Worm (Caenorhabditis elegans) whole organism, L4 larva: ENCODE results near the gene C14A4.9.

Experiments
- D1046.2 ChIP-seq: fragments of 200-800 bp; sonication (Bioruptor generic); IDR thresholded peaks from 2 replicates; pipeline ENCODE4 v1.3.6; 2022; ENCODE audit warnings: missing genetic modification characterization, missing compliant biosample characterization
- F26F4.8 ChIP-seq: fragments of 200-800 bp; sonication (Bioruptor generic); conservative IDR thresholded peaks from 2 replicates; pipeline ENCODE4 v1.3.6; 2022; ENCODE audit warnings: missing genetic modification characterization, missing compliant biosample characterization
- F37D6.2 ChIP-seq: sonication (generic microtip); optimal IDR thresholded peaks from 2 replicates; lab custom pipeline; 2016; ENCODE audit warnings: mild to moderate bottlenecking, missing genetic modification characterization, missing compliant biosample characterization
- F49E8.2 ChIP-seq: sonication (generic microtip); optimal IDR thresholded peaks from 2 replicates; lab custom pipeline; 2016; ENCODE audit warnings: missing compliant biosample characterization, mild to moderate bottlenecking, missing genetic modification characterization, borderline replicate concordance
- T26A8.4 ChIP-seq: fragments of 200-800 bp; sonication (Bioruptor generic); IDR thresholded peaks from 2 replicates; pipeline ENCODE4 v1.3.6; 2022; ENCODE audit warnings: missing genetic modification characterization, missing compliant biosample characterization
- ZK546.5 ChIP-seq, 2 experiments: sonication (generic microtip); optimal IDR thresholded peaks; 2 replicates each; lab custom pipeline; 2017; ENCODE audit warnings: missing biosample characterization in 2 of 2, missing genetic modification characterization in 2 of 2
- aly-2 ChIP-seq: sonication (generic microtip); optimal IDR thresholded peaks from 2 replicates; lab custom pipeline; 2018; ENCODE audit warnings: missing biosample characterization, missing genetic modification characterization
- ceh-20 ChIP-seq: fragments of 200-800 bp; sonication (Bioruptor generic); IDR thresholded peaks from 2 replicates; pipeline ENCODE4 v1.3.6; 2022; ENCODE audit warnings: missing genetic modification reagents, missing genetic modification characterization, missing compliant biosample characterization
- ceh-32 ChIP-seq: sonication (generic microtip); optimal IDR thresholded peaks from 2 replicates; lab custom pipeline; 2016; ENCODE audit warnings: mild to moderate bottlenecking, missing genetic modification characterization, missing compliant biosample characterization; ENCODE audit not compliant: poor library complexity
- ceh-44 ChIP-seq: fragments of 200-800 bp; sonication (Bioruptor generic); IDR thresholded peaks from 2 replicates; pipeline ENCODE4 v1.3.6; 2022; ENCODE audit warnings: missing genetic modification reagents, missing genetic modification characterization, missing compliant biosample characterization
- ceh-82 ChIP-seq: sonication (generic microtip); optimal IDR thresholded peaks from 2 replicates; lab custom pipeline; 2017; ENCODE audit warnings: missing biosample characterization, missing genetic modification characterization
- ces-1 ChIP-seq: fragments of 150-350 bp; sonication (generic microtip); optimal IDR thresholded peaks from 4 replicates; lab custom pipeline; 2014; ENCODE audit warnings: missing biosample characterization, missing genetic modification reagents, missing genetic modification characterization
- ctbp-1 ChIP-seq: fragments of 200-800 bp; sonication (Bioruptor generic); IDR thresholded peaks from 2 replicates; pipeline ENCODE4 v1.3.6; 2022; ENCODE audit warnings: missing genetic modification reagents, missing genetic modification characterization, missing compliant biosample characterization
- daf-12 ChIP-seq: fragments of 150-350 bp; optimal IDR thresholded peaks from 2 replicates; lab custom pipeline; 2014; ENCODE audit warnings: missing biosample characterization, missing genetic modification reagents, missing genetic modification characterization
- daf-16 ChIP-seq, 3 experiments: sonication (generic microtip); optimal IDR thresholded peaks; 2 replicates each; lab custom pipeline; 2016 to 2017; ENCODE audit warnings: missing genetic modification characterization in 3 of 3, missing genetic modification reagents in 3 of 3, mild to moderate bottlenecking in 2 of 3, missing compliant biosample characterization in 2 of 3, missing biosample characterization in 1 of 3, moderate library complexity in 1 of 3
- daf-8 ChIP-seq: fragments of 200-800 bp; sonication (Bioruptor generic); IDR thresholded peaks from 2 replicates; pipeline ENCODE4 v1.3.6; 2022; ENCODE audit warnings: missing genetic modification characterization, missing compliant biosample characterization
- dmd-8 ChIP-seq: fragments of 200-800 bp; sonication (Bioruptor generic); IDR thresholded peaks from 2 replicates; pipeline ENCODE4 v1.3.6; 2022; ENCODE audit warnings: missing genetic modification characterization, missing compliant biosample characterization
- egl-43 ChIP-seq: fragments of 200-800 bp; sonication (Bioruptor generic); IDR thresholded peaks from 2 replicates; pipeline ENCODE4 v1.3.6; 2022; ENCODE audit warnings: missing genetic modification reagents, missing genetic modification characterization, missing compliant biosample characterization
- fos-1 ChIP-seq: fragments of 150-350 bp; optimal IDR thresholded peaks from 2 replicates; lab custom pipeline; 2014; ENCODE audit warnings: missing biosample characterization, missing genetic modification characterization
- gei-8 ChIP-seq: fragments of 200-800 bp; sonication (Bioruptor generic); optimal IDR thresholded peaks from 2 replicates; lab custom pipeline; 2018; ENCODE audit warnings: mild to moderate bottlenecking, missing genetic modification characterization, missing compliant biosample characterization
- hlh-11 ChIP-seq: fragments of 200-800 bp; sonication (Bioruptor generic); optimal IDR thresholded peaks from 2 replicates; lab custom pipeline; 2018; ENCODE audit warnings: mild to moderate bottlenecking, missing genetic modification characterization, missing compliant biosample characterization
- jun-1 ChIP-seq: fragments of 150-350 bp; optimal IDR thresholded peaks from 2 replicates; lab custom pipeline; 2014; ENCODE audit warnings: missing biosample characterization, missing genetic modification reagents, missing genetic modification characterization
- lim-7 ChIP-seq: fragments of 200-800 bp; sonication (Bioruptor generic); IDR thresholded peaks from 2 replicates; pipeline ENCODE4 v1.3.6; 2022; ENCODE audit warnings: missing genetic modification characterization, missing compliant biosample characterization
- lin-13 ChIP-seq: fragments of 150-350 bp; optimal IDR thresholded peaks from 2 replicates; lab custom pipeline; 2014; ENCODE audit warnings: missing biosample characterization, missing genetic modification reagents, missing genetic modification characterization
- lin-29 ChIP-seq: fragments of 200-800 bp; sonication (Bioruptor generic); IDR thresholded peaks from 2 replicates; pipeline ENCODE4 v1.3.6; 2022; ENCODE audit warnings: missing genetic modification reagents, missing genetic modification characterization, missing compliant biosample characterization
- lin-39 ChIP-seq: fragments of 150-350 bp; optimal IDR thresholded peaks from 2 replicates; lab custom pipeline; 2014; ENCODE audit warnings: missing biosample characterization, missing genetic modification reagents, missing genetic modification characterization
- madf-5 ChIP-seq, 2 experiments: fragments of 200-800 bp; sonication (Bioruptor generic); IDR thresholded peaks; 2 replicates each; pipeline ENCODE4 v1.3.6; 2022; ENCODE audit warnings: missing compliant biosample characterization in 2 of 2, missing genetic modification characterization in 2 of 2
- madf-9 ChIP-seq: fragments of 200-800 bp; sonication (Bioruptor generic); conservative IDR thresholded peaks from 2 replicates; pipeline ENCODE4 v1.3.6; 2022; ENCODE audit warnings: missing genetic modification reagents, missing genetic modification characterization, missing compliant biosample characterization
- mdl-1 ChIP-seq, 2 experiments: fragments of 150-350 bp in 1 of 2; sonication (generic microtip) in 1 of 2; optimal IDR thresholded peaks; 2 replicates each; lab custom pipeline; 2014 to 2017; ENCODE audit warnings: missing biosample characterization in 2 of 2, missing genetic modification characterization in 2 of 2
- mxl-2 ChIP-seq: fragments of 200-800 bp; sonication (Bioruptor generic); conservative IDR thresholded peaks from 2 replicates; pipeline ENCODE4 v1.3.6; 2022; ENCODE audit warnings: missing genetic modification reagents, missing genetic modification characterization, missing compliant biosample characterization
- mxl-3 ChIP-seq: fragments of 200-800 bp; sonication (Bioruptor generic); optimal IDR thresholded peaks from 2 replicates; lab custom pipeline; 2018; ENCODE audit warnings: mild to moderate bottlenecking, missing genetic modification characterization, missing compliant biosample characterization
- nhr-10 ChIP-seq: fragments of 150-350 bp; optimal IDR thresholded peaks from 2 replicates; lab custom pipeline; 2014; ENCODE audit warnings: missing biosample characterization, missing genetic modification characterization
- nhr-102 ChIP-seq: sonication (generic microtip); optimal IDR thresholded peaks from 2 replicates; lab custom pipeline; 2016; ENCODE audit warnings: mild to moderate bottlenecking, missing genetic modification characterization, moderate library complexity, missing compliant biosample characterization
- nhr-25 ChIP-seq: sonication (generic microtip); optimal IDR thresholded peaks from 2 replicates; lab custom pipeline; 2017; ENCODE audit warnings: missing genetic modification characterization, mild to moderate bottlenecking, missing compliant biosample characterization, antibody characterized with exemption, moderate library complexity, borderline replicate concordance; ENCODE audit not compliant: insufficient read depth
- nhr-28 ChIP-seq: fragments of 150-350 bp; optimal IDR thresholded peaks from 2 replicates; lab custom pipeline; 2014; ENCODE audit warnings: missing biosample characterization, missing genetic modification characterization
- nhr-41 ChIP-seq: fragments of 200-800 bp; sonication (Bioruptor generic); IDR thresholded peaks from 2 replicates; pipeline ENCODE4 v1.3.6; 2022; ENCODE audit warnings: missing genetic modification reagents, missing genetic modification characterization, missing compliant biosample characterization
- php-3 ChIP-seq: fragments of 200-800 bp; sonication (Bioruptor generic); IDR thresholded peaks from 2 replicates; pipeline ENCODE4 v1.3.6; 2022; ENCODE audit warnings: missing genetic modification reagents, missing genetic modification characterization, missing compliant biosample characterization
- skn-1 ChIP-seq: fragments of 150-350 bp; optimal IDR thresholded peaks from 2 replicates; lab custom pipeline; 2014; ENCODE audit warnings: missing biosample characterization, missing genetic modification characterization
- snpc-1.2 ChIP-seq: fragments of 200-800 bp; sonication (Bioruptor generic); IDR thresholded peaks from 2 replicates; pipeline ENCODE4 v1.3.6; 2022; ENCODE audit warnings: missing genetic modification reagents, missing genetic modification characterization, missing compliant biosample characterization
- snpc-4 ChIP-seq: fragments of 150-350 bp; optimal IDR thresholded peaks from 2 replicates; lab custom pipeline; 2014; ENCODE audit warnings: missing biosample characterization, missing genetic modification characterization
- spr-1 ChIP-seq: sonication (generic microtip); optimal IDR thresholded peaks from 2 replicates; lab custom pipeline; 2016; ENCODE audit warnings: mild to moderate bottlenecking, missing genetic modification characterization, missing compliant biosample characterization
- tag-97 ChIP-seq: fragments of 200-800 bp; sonication (Bioruptor generic); IDR thresholded peaks from 2 replicates; pipeline ENCODE4 v1.3.6; 2022; ENCODE audit warnings: missing genetic modification characterization, missing compliant biosample characterization
- tra-1 ChIP-seq: fragments of 200-800 bp; sonication (Bioruptor generic); IDR thresholded peaks from 2 replicates; pipeline ENCODE4 v1.3.6; 2022; ENCODE audit warnings: missing genetic modification reagents, missing genetic modification characterization, missing compliant biosample characterization
- unc-130 ChIP-seq: sonication (generic microtip); optimal IDR thresholded peaks from 2 replicates; lab custom pipeline; 2016; ENCODE audit warnings: missing genetic modification reagents, missing genetic modification characterization, missing compliant biosample characterization
- unc-39 ChIP-seq: sonication (generic microtip); optimal IDR thresholded peaks from 2 replicates; lab custom pipeline; 2017; ENCODE audit warnings: missing biosample characterization, missing genetic modification characterization
- unc-62 ChIP-seq, 3 experiments: fragments of 150-350 bp in 1 of 3; sonication (generic microtip); optimal IDR thresholded peaks in 2 of 3; peaks in 1 of 3; 1 replicate in 1 of 3; 2 replicates in 2 of 3; lab custom pipeline; 2014 to 2017; ENCODE audit warnings: missing biosample characterization in 3 of 3, missing genetic modification characterization in 3 of 3, missing genetic modification reagents in 3 of 3, missing genotype in 1 of 3
- zfp-2 ChIP-seq: sonication (generic microtip); optimal IDR thresholded peaks from 2 replicates; lab custom pipeline; 2016; ENCODE audit warnings: mild to moderate bottlenecking, missing genetic modification characterization, missing compliant biosample characterization
- zip-2 ChIP-seq: fragments of 150-350 bp; optimal IDR thresholded peaks from 2 replicates; lab custom pipeline; 2014; ENCODE audit warnings: missing biosample characterization, missing genetic modification characterization
- ztf-7 ChIP-seq: fragments of 150-350 bp; optimal IDR thresholded peaks from 2 replicates; lab custom pipeline; 2014; ENCODE audit warnings: missing biosample characterization, missing genetic modification characterization

C14A4.9 gene

DNA sequence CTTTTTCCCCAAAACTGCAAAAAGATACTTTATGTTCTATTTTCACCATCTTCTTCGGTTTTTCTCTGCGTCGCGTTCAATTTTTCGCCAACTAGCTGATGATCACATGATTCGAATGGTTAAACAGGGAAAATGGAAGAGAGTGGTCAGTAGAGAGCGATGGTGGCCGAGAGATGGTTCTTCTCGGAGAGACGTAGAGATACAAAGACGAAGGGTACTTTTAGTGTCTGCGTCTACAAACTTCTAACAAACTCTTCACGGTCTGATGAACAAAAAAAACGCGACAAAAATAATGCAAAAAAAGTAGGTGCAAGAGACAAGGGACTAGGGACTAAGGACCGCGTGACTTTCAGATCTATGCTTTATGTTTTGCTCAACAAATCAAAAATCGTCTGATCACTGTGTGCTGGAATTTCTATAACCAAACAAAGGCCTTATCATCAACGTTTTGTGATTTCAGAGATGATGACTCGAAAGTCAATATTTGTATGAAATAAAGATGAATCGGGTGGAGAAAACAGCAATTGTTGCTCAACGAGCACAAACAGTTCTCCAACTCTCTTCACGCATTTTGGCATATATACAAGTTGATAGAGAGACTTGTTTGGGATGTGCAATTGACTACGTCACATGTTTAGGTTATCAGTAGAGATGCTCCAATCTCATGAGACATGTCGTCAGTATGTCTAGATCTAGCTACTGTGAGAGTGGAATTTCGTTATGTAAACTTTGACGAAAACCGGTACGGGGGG, 47.0 kb upstream of the C14A4.9 start (continued):
- TF ChIP-seq mxl-3 (peak; percentile 60), lin-39 (tag; lab: Kevin White, UChicago) (no peak), unc-130 (GFP tag; lab: Kevin White, UChicago) (no peak), ztf-7 (tag; lab: Kevin White, UChicago) (peak; percentile 61), unc-62 (GFP tag; optimal IDR thresholded peaks at IDR 0.05 in 1 of 2; lab: Kevin White, UChicago) (peak in 1 of 2 experiments; percentile 100), unc-62 (tag; optimal IDR thresholded peaks at IDR 0.05; lab: Kevin White, UChicago) (no peak), lin-29 (GFP tag; lab: Robert Waterston, UW) (peak; percentile 70; the same call in 1 of the 2 replicates), lin-13 (no peak), madf-9 (GFP tag; lab: Robert Waterston, UW) (peak; percentile 39), F26F4.8 (GFP tag; lab: Robert Waterston, UW) (no peak), ceh-32 (tag; lab: Kevin White, UChicago) (no peak), daf-12 (tag; lab: Kevin White, UChicago) (no peak), madf-5 (GFP tag; IDR thresholded peaks at IDR 0.05; lab: Robert Waterston, UW) (no peak; a peak in 1 of 4 replicates), ceh-44 (no peak), dmd-8 (GFP tag; lab: Robert Waterston, UW) (no peak), lim-7 (0 out of 2 replicates have a peak, but pooled peaks have one; percentile 18), gei-8 (peak; percentile 74), egl-43 (peak; percentile 77), ctbp-1 (GFP tag; lab: Robert Waterston, UW) (peak; percentile 80), nhr-25 (tag; lab: Kevin White, UChicago) (peak; percentile 81), snpc-1.2 (GFP tag; lab: Robert Waterston, UW) (no peak), snpc-4 (tag; lab: Kevin White, UChicago) (no peak), ces-1 (GFP tag; lab: Kevin White, UChicago) (peak; percentile 63), mdl-1 (tag; optimal IDR thresholded peaks at IDR 0.05; lab: Kevin White, UChicago) (peak; percentile 76 to 91), skn-1 (no peak), nhr-102 (tag; lab: Kevin White, UChicago) (peak; percentile 72), spr-1 (peak; percentile 63), hlh-11 (tag; lab: Kevin White, UChicago) (peak; percentile 96), aly-2 (no peak), daf-16 (GFP tag; optimal IDR thresholded peaks at IDR 0.05; lab: Kevin White, UChicago) (peak in 1 of 2 experiments; percentile 79), daf-16 (tag; optimal IDR thresholded peaks at IDR 0.05; lab: Kevin White, UChicago) (peak; percentile 86), ZK546.5 (tag; optimal IDR thresholded peaks at IDR 0.05; lab: Kevin White, UChicago) (peak in 1 of 2 experiments; percentile 33), F49E8.2 (no peak), daf-8 (GFP tag; lab: Robert Waterston, UW) (no peak), ceh-20 (GFP tag; lab: Robert Waterston, UW) (peak; percentile 70), T26A8.4 (GFP tag; lab: Robert Waterston, UW) (peak; percentile 67), zfp-2 (tag; lab: Kevin White, UChicago) (no peak), nhr-10 (tag; lab: Kevin White, UChicago) (peak; percentile 82), unc-39 (no peak), php-3 (GFP tag; lab: Robert Waterston, UW) (peak; percentile 40), mxl-2 (GFP tag; lab: Robert Waterston, UW) (0 out of 2 replicates have a peak, but pooled peaks have one; percentile 16), jun-1 (tag; lab: Kevin White, UChicago) (peak; percentile 89), D1046.2 (GFP tag; lab: Robert Waterston, UW) (no peak), ceh-82 (tag; lab: Kevin White, UChicago) (no peak), nhr-41 (peak; percentile 24; the same call in 1 of the 2 replicates), nhr-28 (tag; lab: Kevin White, UChicago) (peak; percentile 90), fos-1 (peak; percentile 66), tra-1 (GFP tag; lab: Robert Waterston, UW) (peak; percentile 82), F37D6.2 (tag; lab: Kevin White, UChicago) (peak; percentile 70), zip-2 (no peak), tag-97 (GFP tag; lab: Robert Waterston, UW) (no peak)
